Worm (Caenorhabditis elegans) whole organism, young adult: ENCODE results near the gene F58E2.4.

Source experiments
- B0019.2 ChIP-seq: fragments of 200-800 bp; sonication (Bioruptor generic); conservative IDR thresholded peaks from 2 replicates; pipeline ENCODE4 v1.3.6; 2022; ENCODE audit warnings: missing genetic modification reagents, missing genetic modification characterization, missing compliant biosample characterization
- B0261.1 ChIP-seq: sonication (generic microtip); optimal IDR thresholded peaks from 2 replicates; lab custom pipeline; 2016; ENCODE audit warnings: mild to moderate bottlenecking, missing genetic modification characterization, moderate library complexity, missing compliant biosample characterization
- C17E4.6 ChIP-seq: fragments of 200-800 bp; sonication (Bioruptor generic); IDR thresholded peaks from 2 replicates; pipeline ENCODE4 v1.3.6; 2022; ENCODE audit warnings: missing genetic modification reagents, missing genetic modification characterization, missing compliant biosample characterization
- F10E7.11 ChIP-seq: sonication (generic microtip); optimal IDR thresholded peaks from 2 replicates; lab custom pipeline; 2017; ENCODE audit warnings: mild to moderate bottlenecking, missing genetic modification characterization, moderate library complexity, missing compliant biosample characterization
- F49E8.2 ChIP-seq: sonication (generic microtip); optimal IDR thresholded peaks from 3 replicates; lab custom pipeline; 2017; ENCODE audit warnings: missing genetic modification characterization, mild to moderate bottlenecking, missing compliant biosample characterization, antibody characterized with exemption, moderate library complexity; ENCODE audit not compliant: insufficient read depth
- F52B5.7 ChIP-seq: sonication (generic microtip); optimal IDR thresholded peaks from 2 replicates; lab custom pipeline; 2016; ENCODE audit warnings: mild to moderate bottlenecking, missing genetic modification characterization, missing compliant biosample characterization
- K12H6.12 ChIP-seq: fragments of 200-800 bp; sonication (Bioruptor generic); optimal IDR thresholded peaks from 2 replicates; lab custom pipeline; 2018; ENCODE audit warnings: mild to moderate bottlenecking, missing genetic modification characterization, missing compliant biosample characterization
- Y67H2A.10 ChIP-seq: fragments of 200-800 bp; sonication (Bioruptor generic); conservative IDR thresholded peaks from 2 replicates; pipeline ENCODE4 v1.3.6; 2022; ENCODE audit warnings: missing genetic modification reagents, missing genetic modification characterization, missing compliant biosample characterization
- ZK185.1 ChIP-seq: sonication (generic microtip); optimal IDR thresholded peaks from 2 replicates; lab custom pipeline; 2016; ENCODE audit warnings: mild to moderate bottlenecking, missing genetic modification characterization, missing compliant biosample characterization; ENCODE audit not compliant: poor library complexity, severe bottlenecking
- akir-1 ChIP-seq: fragments of 200-800 bp; sonication (Bioruptor generic); optimal IDR thresholded peaks from 2 replicates; lab custom pipeline; 2018; ENCODE audit warnings: mild to moderate bottlenecking, missing genetic modification characterization, moderate library complexity, missing compliant biosample characterization
- athp-1 ChIP-seq: sonication (generic microtip); optimal IDR thresholded peaks from 2 replicates; lab custom pipeline; 2017; ENCODE audit warnings: mild to moderate bottlenecking, missing genetic modification characterization, missing compliant biosample characterization
- attf-3 ChIP-seq: fragments of 200-800 bp; sonication (Bioruptor generic); conservative IDR thresholded peaks from 2 replicates; pipeline ENCODE4 v1.3.6; 2022; ENCODE audit warnings: missing genetic modification reagents, missing genetic modification characterization, missing compliant biosample characterization
- cebp-1 ChIP-seq, 2 experiments: fragments of 200-800 bp in 1 of 2; sonication (Bioruptor generic) in 1 of 2; sonication (generic microtip) in 1 of 2; IDR thresholded peaks in 1 of 2; optimal IDR thresholded peaks in 1 of 2; 2 replicates each; pipeline versions ENCODE4 v1.3.6 to Lab custom; 2017 to 2022; ENCODE audit warnings: missing compliant biosample characterization in 2 of 2, missing genetic modification characterization in 2 of 2, mild to moderate bottlenecking in 1 of 2, missing genetic modification reagents in 1 of 2, moderate library complexity in 1 of 2
- ceh-27 ChIP-seq: fragments of 200-800 bp; sonication (Bioruptor generic); optimal IDR thresholded peaks from 2 replicates; lab custom pipeline; 2018; ENCODE audit warnings: mild to moderate bottlenecking, missing genetic modification characterization, moderate library complexity, missing compliant biosample characterization
- ceh-79 ChIP-seq: sonication (generic microtip); optimal IDR thresholded peaks from 2 replicates; lab custom pipeline; 2017; ENCODE audit warnings: mild to moderate bottlenecking, missing genetic modification characterization, missing compliant biosample characterization
- dpl-1 ChIP-seq: fragments of 150-350 bp; optimal IDR thresholded peaks from 2 replicates; lab custom pipeline; 2014; ENCODE audit warnings: missing biosample characterization, missing genetic modification reagents, missing genetic modification characterization
- egrh-3 ChIP-seq: fragments of 200-800 bp; sonication (Bioruptor generic); IDR thresholded peaks from 2 replicates; pipeline ENCODE4 v1.3.6; 2022; ENCODE audit warnings: missing genetic modification reagents, missing genetic modification characterization, missing compliant biosample characterization
- him-1 ChIP-seq: sonication (generic microtip); optimal IDR thresholded peaks from 2 replicates; lab custom pipeline; 2016; ENCODE audit warnings: missing genotype, missing genetic modification reagents, missing genetic modification characterization, missing compliant biosample characterization
- hmg-20 ChIP-seq: fragments of 200-800 bp; sonication (Bioruptor generic); IDR thresholded peaks from 2 replicates; pipeline ENCODE4 v1.3.6; 2022; ENCODE audit warnings: missing genetic modification reagents, missing genetic modification characterization, missing compliant biosample characterization
- hrde-1 ChIP-seq: sonication (generic microtip); optimal IDR thresholded peaks from 2 replicates; lab custom pipeline; 2016; ENCODE audit warnings: missing genetic modification characterization, mild to moderate bottlenecking, missing compliant biosample characterization, moderate library complexity, missing genotype, missing genetic modification reagents, borderline replicate concordance
- lin-26 ChIP-seq: fragments of 200-800 bp; sonication (Bioruptor generic); IDR thresholded peaks from 2 replicates; pipeline ENCODE4 v1.3.6; 2022; ENCODE audit warnings: missing genetic modification reagents, missing genetic modification characterization, missing compliant biosample characterization
- lin-40 ChIP-seq: sonication (generic microtip); optimal IDR thresholded peaks from 2 replicates; lab custom pipeline; 2016; ENCODE audit warnings: missing genetic modification characterization, mild to moderate bottlenecking, missing compliant biosample characterization, missing genotype, missing genetic modification reagents
- lir-1 ChIP-seq: fragments of 200-800 bp; sonication (Bioruptor generic); conservative IDR thresholded peaks from 2 replicates; pipeline ENCODE4 v1.3.6; 2022; ENCODE audit warnings: missing genetic modification reagents, missing genetic modification characterization, missing compliant biosample characterization
- pbrm-1 ChIP-seq: fragments of 200-800 bp; sonication (Bioruptor generic); IDR thresholded peaks from 2 replicates; pipeline ENCODE4 v1.3.6; 2022; ENCODE audit warnings: missing genetic modification reagents, missing genetic modification characterization, missing compliant biosample characterization
- rcor-1 ChIP-seq: fragments of 200-800 bp; sonication (Bioruptor generic); IDR thresholded peaks from 2 replicates; pipeline ENCODE4 v1.3.6; 2022; ENCODE audit warnings: missing genetic modification reagents, missing genetic modification characterization, missing compliant biosample characterization
- rec-8 ChIP-seq, 2 experiments: sonication (generic microtip); optimal IDR thresholded peaks; 2 replicates each; lab custom pipeline; 2016; ENCODE audit warnings: mild to moderate bottlenecking in 2 of 2, missing genetic modification characterization in 2 of 2, missing genetic modification reagents in 2 of 2, missing genotype in 2 of 2, missing biosample characterization in 1 of 2, missing compliant biosample characterization in 1 of 2, moderate library complexity in 1 of 2
- snpc-4 ChIP-seq, 5 experiments: fragments of 150-350 bp in 1 of 5; sonication (generic microtip) in 4 of 5; optimal IDR thresholded peaks; 2 replicates each; lab custom pipeline; 2014 to 2018; ENCODE audit warnings: missing genetic modification characterization in 5 of 5, missing biosample characterization in 3 of 5, antibody characterized with exemption in 2 of 5, mild to moderate bottlenecking in 2 of 5, missing compliant biosample characterization in 2 of 5, missing genotype in 2 of 5, moderate library complexity in 2 of 5, missing genetic modification reagents in 1 of 5
- tbx-9 ChIP-seq: sonication (generic microtip); optimal IDR thresholded peaks from 2 replicates; lab custom pipeline; 2016; ENCODE audit warnings: borderline replicate concordance, missing genetic modification characterization, inconsistent platforms, missing compliant biosample characterization

The F58E2.4 gene

DNA sequence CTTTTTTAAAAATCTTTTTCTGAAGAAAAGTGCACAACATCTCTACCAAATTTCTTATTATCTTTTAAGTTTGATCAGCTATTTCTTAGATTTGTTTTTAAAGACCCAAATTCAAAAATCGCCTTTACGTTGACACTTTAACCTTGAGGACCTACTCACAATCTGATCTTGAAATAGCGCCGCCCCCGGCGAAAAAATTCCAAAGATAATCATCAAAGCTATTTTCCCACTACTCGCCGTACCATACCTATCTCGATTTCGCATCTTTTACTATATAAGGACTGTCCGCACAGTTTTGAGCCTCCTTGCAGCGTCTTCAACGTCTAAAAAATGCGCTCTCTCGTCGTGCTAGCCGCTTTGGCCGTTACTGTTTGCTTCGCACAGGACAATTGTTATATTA lies 22.3 kb upstream of the F58E2.4 start, which contains the start of gene grd-10 (continued):
- no peak for TF ChIP-seq lin-26 (GFP tag; lab: Robert Waterston, UW)
- TF ChIP-seq attf-3 (GFP tag; lab: Robert Waterston, UW) = no peak

DNA sequence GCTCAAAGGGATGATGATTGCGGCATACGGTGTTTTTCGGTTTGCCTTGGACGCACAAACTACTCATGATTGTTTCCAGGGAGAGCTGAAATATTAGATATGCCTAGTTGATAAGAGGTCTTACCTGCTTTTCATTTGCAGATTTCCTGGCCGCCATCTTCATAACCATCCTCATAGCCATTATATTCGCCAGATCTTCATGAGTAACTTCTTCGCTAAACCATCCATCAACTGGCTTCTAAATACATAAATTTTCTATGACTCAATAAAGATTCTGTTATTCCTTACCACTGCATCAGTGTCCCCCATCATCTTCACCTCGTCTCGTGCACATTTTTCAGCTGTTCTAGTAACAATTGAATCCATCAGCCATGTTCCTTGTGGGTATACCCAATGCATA lies 20.7 kb upstream of the F58E2.4 start:
- no peak for TF ChIP-seq snpc-4 (GFP tag; optimal IDR thresholded peaks at IDR 0.05; lab: Kevin White, UChicago)
- no peak for TF ChIP-seq snpc-4 (tag; optimal IDR thresholded peaks at IDR 0.05; lab: Kevin White, UChicago)
- TF ChIP-seq dpl-1 = no peak
- TF ChIP-seq, all 124 proteins: peak for 0

DNA sequence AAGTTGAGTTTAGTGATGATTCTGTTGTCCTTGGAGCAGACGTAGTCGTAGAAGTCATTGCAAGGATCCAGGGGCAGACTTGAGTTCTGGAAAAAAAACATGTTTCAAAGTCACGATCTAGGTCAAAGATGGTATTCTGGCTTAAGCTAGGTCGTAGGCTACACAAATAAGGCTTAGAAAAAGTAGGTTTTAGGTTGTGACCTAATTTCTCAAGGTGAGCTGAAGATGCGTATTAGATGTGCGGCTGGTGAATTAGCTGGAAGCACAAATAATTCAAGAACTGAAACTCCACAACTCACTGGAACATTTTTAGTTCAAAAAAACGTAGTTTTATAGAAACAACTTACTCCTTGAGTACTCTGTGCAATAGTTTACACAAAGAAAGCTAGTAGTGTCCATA lies 19.1 kb upstream of the F58E2.4 start, which contains the start of gene F09D12.2:
TSS of gene F09D12.2 (minus strand) at position 101 of the 400 bp plus-strand sequence.
- no peak for TF ChIP-seq K12H6.12 (tag; lab: Kevin White, UChicago)
- TF ChIP-seq lir-1 = no peak

ce11 chrIV:3444614-3445013 lies 18.6 kb upstream of the F58E2.4 start, which contains the start of gene F58E2.5:
TSS of gene F58E2.5 (plus strand) at chrIV:3444914.
- TF ChIP-seq hrde-1 = no peak

- TF ChIP-seq ZK185.1 (tag; lab: Kevin White, UChicago) (no peak), ceh-27 (GFP tag; lab: Kevin White, UChicago) (no peak), him-1 (tag; lab: Kevin White, UChicago) (no peak), rec-8 (tag; optimal IDR thresholded peaks at IDR 0.05; lab: Kevin White, UChicago) (no peak), egrh-3 (GFP tag; lab: Robert Waterston, UW) (no peak), lin-40 (tag; lab: Kevin White, UChicago) (no peak)
Observed at ce11 chrIV:3447350-3447749, 15.8 kb upstream of the F58E2.4 start.

DNA sequence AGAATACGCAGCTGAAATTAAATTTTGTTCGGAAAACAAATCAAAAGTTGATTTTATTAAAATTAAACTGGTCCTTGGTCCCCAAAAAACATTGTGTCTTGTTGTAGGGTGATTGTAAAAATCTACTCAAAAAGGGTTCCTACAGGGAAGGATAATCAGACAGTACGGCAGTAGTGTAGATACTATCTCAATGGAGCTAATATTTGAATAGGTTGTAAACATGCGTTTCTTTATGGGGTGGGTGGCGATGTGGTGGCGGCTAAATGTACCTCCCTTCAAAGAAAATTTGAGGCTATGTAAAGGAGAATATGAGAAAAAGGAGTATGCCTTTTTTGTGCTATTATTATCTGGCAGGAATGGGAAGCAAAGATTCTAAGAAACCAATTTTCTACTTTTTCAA lies 10.7 kb upstream of the F58E2.4 start:
- TF ChIP-seq B0261.1 (tag; lab: Kevin White, UChicago) (no peak), F49E8.2 (tag; lab: Kevin White, UChicago) (no peak)

DNA sequence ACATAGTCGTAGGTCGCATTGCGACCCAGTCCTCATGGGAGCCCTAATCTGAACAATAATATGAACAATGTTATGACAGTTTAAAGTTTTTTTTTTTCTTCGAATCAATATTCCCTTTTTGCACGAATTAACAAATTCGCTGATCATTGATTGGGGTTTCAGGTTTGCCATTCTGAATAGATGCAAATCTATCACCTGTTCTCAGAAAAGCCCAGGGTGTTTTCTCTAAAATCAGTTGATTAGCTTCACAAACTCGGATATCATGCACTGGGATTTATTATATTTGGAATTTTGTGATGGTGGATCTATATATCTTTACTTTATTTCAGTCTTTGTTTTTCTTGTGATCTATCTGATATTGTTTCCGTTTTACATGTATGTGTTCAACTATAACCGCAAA lies 9.8 kb upstream of the F58E2.4 start, which contains the start of gene srz-23:
TSS of gene srz-23 (plus strand) at position 263 of the 400 bp plus-strand sequence.
- TF ChIP-seq C17E4.6 (GFP tag; lab: Robert Waterston, UW) = no peak
- TF ChIP-seq rcor-1 = no peak
- TF ChIP-seq snpc-4 (GFP tag; optimal IDR thresholded peaks at IDR 0.05; lab: Kevin White, UChicago) = no peak
- TF ChIP-seq snpc-4 (tag; optimal IDR thresholded peaks at IDR 0.05; lab: Kevin White, UChicago) = no peak
- no peak for TF ChIP-seq lir-1
- no peak for TF ChIP-seq akir-1 (GFP tag; lab: Kevin White, UChicago)
- no peak for TF ChIP-seq athp-1 (tag; lab: Kevin White, UChicago)
- TF ChIP-seq rec-8 (tag; optimal IDR thresholded peaks at IDR 0.05; lab: Kevin White, UChicago) = no peak
- TF ChIP-seq pbrm-1 = no peak
- no peak for TF ChIP-seq cebp-1 (GFP tag; IDR thresholded peaks at IDR 0.05; lab: Robert Waterston, UW)
- TF ChIP-seq cebp-1 (tag; optimal IDR thresholded peaks at IDR 0.05; lab: Kevin White, UChicago) = no peak
- TF ChIP-seq Y67H2A.10 (GFP tag; lab: Robert Waterston, UW) = no peak

ce11 chrIV:3467128-3467527 lies 3.9 kb downstream of the F58E2.4 start, which contains the start of gene F58E2.3:
TSS of gene F58E2.3 (plus strand) at chrIV:3467428.
- TF ChIP-seq B0019.2 (GFP tag; lab: Robert Waterston, UW) (no peak), ceh-79 (tag; lab: Kevin White, UChicago) (no peak), F10E7.11 (no peak), tbx-9 (tag; lab: Kevin White, UChicago) (no peak), rcor-1 (no peak), F52B5.7 (tag; lab: Kevin White, UChicago) (no peak), hmg-20 (GFP tag; lab: Robert Waterston, UW) (no peak)
- TF ChIP-seq, all 124 proteins: peak for 0
